Worm (Caenorhabditis elegans): ENCODE data around the gene C49A9.10.
A peak's percentile ranks its signal among the peaks of the same experiment; 100 is the strongest.

Gene C49A9.10

ce11 chrIV:6201769-6202168 lies 4.4 kb downstream of the C49A9.10 start, which contains the start of gene tkr-2:
Gene tkr-2 (plus strand): TSS chrIV:6202069.
- TF ChIP-seq lim-6 (tag; optimal IDR thresholded peaks at IDR 0.05) (no peak), mec-3 (tag; optimal IDR thresholded peaks at IDR 0.05; ENCODE audit: borderline replicate concordance) (no peak)

- TF ChIP-seq pat-9 (tag; optimal IDR thresholded peaks at IDR 0.05) (no peak), nhr-11 (tag; optimal IDR thresholded peaks at IDR 0.05) (no peak), ceh-48 (tag; optimal IDR thresholded peaks at IDR 0.05) (no peak), tbx-2 (tag; optimal IDR thresholded peaks at IDR 0.05) (no peak), ceh-2 (tag; optimal IDR thresholded peaks at IDR 0.05) (no peak), che-1 (tag; optimal IDR thresholded peaks at IDR 0.05) (no peak), ceh-19 (GFP tag; optimal IDR thresholded peaks at IDR 0.05) (no peak), T23F11.4 (GFP tag; optimal IDR thresholded peaks at IDR 0.05) (no peak), zip-5 (tag; optimal IDR thresholded peaks at IDR 0.05) (no peak), ceh-34 (tag; optimal IDR thresholded peaks at IDR 0.05) (no peak), ceh-31 (tag; optimal IDR thresholded peaks at IDR 0.05) (no peak), dve-1 (tag; optimal IDR thresholded peaks at IDR 0.05) (no peak), C08G9.2 (tag; optimal IDR thresholded peaks at IDR 0.05) (no peak), ceh-22 (tag; optimal IDR thresholded peaks at IDR 0.05) (no peak), ref-2 (tag; optimal IDR thresholded peaks at IDR 0.05) (no peak)
These were observed 5.9 kb downstream of the C49A9.10 start for ce11 chrIV:6200249-6200648.

ce11 chrIV:6187160-6187559 lies 19.0 kb downstream of the C49A9.10 start:
- no peak for TF ChIP-seq ceh-34 (tag; optimal IDR thresholded peaks at IDR 0.05)
- TF ChIP-seq pqm-1 (tag; optimal IDR thresholded peaks at IDR 0.05): no peak
- TF ChIP-seq T23F11.4 (GFP tag; optimal IDR thresholded peaks at IDR 0.05): no peak
- no peak for TF ChIP-seq ceh-24 (tag; optimal IDR thresholded peaks at IDR 0.05)
- TF ChIP-seq ceh-19 (GFP tag; optimal IDR thresholded peaks at IDR 0.05): no peak
- TF ChIP-seq hlh-6 (tag; optimal IDR thresholded peaks at IDR 0.05): no peak
- no peak for TF ChIP-seq dve-1 (tag; optimal IDR thresholded peaks at IDR 0.05)
- TF ChIP-seq odd-2 (tag; optimal IDR thresholded peaks at IDR 0.05): no peak
- no peak for TF ChIP-seq sdc-2 (tag; optimal IDR thresholded peaks at IDR 0.05)
- no peak for TF ChIP-seq dmd-4 (tag; optimal IDR thresholded peaks at IDR 0.05; ENCODE audit: borderline replicate concordance)
- TF ChIP-seq unc-42 (tag; optimal IDR thresholded peaks at IDR 0.05): no peak
- TF ChIP-seq tbx-2 (tag; optimal IDR thresholded peaks at IDR 0.05): no peak

- no peak for TF ChIP-seq unc-3 (GFP tag; conservative IDR thresholded peaks at IDR 0.05)
- no peak for TF ChIP-seq unc-3 (tag; optimal IDR thresholded peaks at IDR 0.05)
- peak; percentile 91 for TF ChIP-seq elt-2 (tag; optimal IDR thresholded peaks at IDR 0.05)
These were observed 20.6 kb downstream of the C49A9.10 start, which contains the start of gene asp-9 for ce11 chrIV:6185578-6185977. Gene asp-9 (plus strand): TSS chrIV:6185889.

ce11 chrIV:6183757-6184156 lies 22.4 kb downstream of the C49A9.10 start, which contains the start of gene unc-77:
Gene unc-77 (minus strand): TSS chrIV:6183857.
- TF ChIP-seq ceh-14 (tag; optimal IDR thresholded peaks at IDR 0.05) (no peak), ahr-1 (tag; optimal IDR thresholded peaks at IDR 0.05) (no peak), nfya-1 (tag; optimal IDR thresholded peaks at IDR 0.05) (no peak), pha-2 (tag; optimal IDR thresholded peaks at IDR 0.05) (no peak), ceh-31 (tag; optimal IDR thresholded peaks at IDR 0.05) (no peak), ceh-19 (GFP tag; optimal IDR thresholded peaks at IDR 0.05) (no peak), rnt-1 (tag; optimal IDR thresholded peaks at IDR 0.05) (no peak), lin-11 (tag; optimal IDR thresholded peaks at IDR 0.05) (no peak), hlh-30 (tag; optimal IDR thresholded peaks at IDR 0.05; ENCODE audit: insufficient read depth) (no peak), pros-1 (tag; optimal IDR thresholded peaks at IDR 0.05) (no peak)
